Fruit fly (Drosophila melanogaster) whole organism, embryonic: ENCODE data around the gene CG7985.

Experiments
- B-H1 ChIP-seq: fragments of 200-800 bp; sonication (Bioruptor generic); IDR thresholded peaks from 3 replicates; pipeline ENCODE4 v1.3.6; 2022; ENCODE audit warnings: missing biosample characterization, missing genetic modification characterization
- BEAF-32 ChIP-seq: fragments of 200-800 bp; sonication (Bioruptor generic); optimal IDR thresholded peaks from 3 replicates; lab custom pipeline; 2017; ENCODE audit warnings: missing biosample characterization, missing genetic modification characterization, mild to moderate bottlenecking, moderate library complexity, missing genetic modification reagents
- CG10462 ChIP-seq: fragments of 200-800 bp; sonication (Bioruptor generic); optimal IDR thresholded peaks from 2 replicates; lab custom pipeline; 2016; ENCODE audit warnings: missing biosample characterization, missing genetic modification characterization
- CG12219 ChIP-seq: fragments of 200-800 bp; sonication (Bioruptor generic); optimal IDR thresholded peaks from 3 replicates; lab custom pipeline; 2018; ENCODE audit warnings: missing biosample characterization, mild to moderate bottlenecking, missing genetic modification characterization
- CG12769 ChIP-seq: fragments of 200-800 bp; sonication (Bioruptor generic); optimal IDR thresholded peaks from 2 replicates; lab custom pipeline; 2019; ENCODE audit warnings: missing biosample characterization, mild to moderate bottlenecking, missing genetic modification characterization, moderate library complexity
- CG15011 ChIP-seq: fragments of 200-800 bp; sonication (Bioruptor generic); optimal IDR thresholded peaks from 3 replicates; lab custom pipeline; 2018; ENCODE audit warnings: missing biosample characterization, mild to moderate bottlenecking, missing genetic modification characterization
- CG15479 ChIP-seq: fragments of 200-800 bp; sonication (Bioruptor generic); optimal IDR thresholded peaks from 3 replicates; lab custom pipeline; 2019; ENCODE audit warnings: missing biosample characterization, mild to moderate bottlenecking, missing genetic modification characterization, moderate library complexity
- CG16813 ChIP-seq: fragments of 200-800 bp; sonication (Bioruptor generic); IDR thresholded peaks from 3 replicates; pipeline ENCODE4 v1.3.6; 2022; ENCODE audit warnings: missing biosample characterization, missing genetic modification characterization; ENCODE audit not compliant: partially characterized antibody
- CG1792 ChIP-seq: fragments of 200-800 bp; sonication (Bioruptor generic); optimal IDR thresholded peaks from 2 replicates; lab custom pipeline; 2016; ENCODE audit warnings: missing biosample characterization, missing genetic modification characterization
- CG2678 ChIP-seq: fragments of 200-800 bp; sonication (Bioruptor generic); optimal IDR thresholded peaks from 3 replicates; lab custom pipeline; 2019; ENCODE audit warnings: missing biosample characterization, mild to moderate bottlenecking, missing genetic modification characterization, moderate library complexity
- CG30431 ChIP-seq: fragments of 200-800 bp; sonication (Bioruptor generic); optimal IDR thresholded peaks from 2 replicates; lab custom pipeline; 2017; ENCODE audit warnings: missing biosample characterization, missing genetic modification characterization
- CG3995 ChIP-seq: fragments of 200-800 bp; sonication (Bioruptor generic); optimal IDR thresholded peaks from 3 replicates; lab custom pipeline; 2016; ENCODE audit warnings: missing biosample characterization, missing genetic modification characterization
- CG4424 ChIP-seq: fragments of 200-800 bp; sonication (Bioruptor generic); optimal IDR thresholded peaks from 3 replicates; lab custom pipeline; 2016; ENCODE audit warnings: missing biosample characterization, missing genetic modification characterization
- CG4854 ChIP-seq: fragments of 200-800 bp; sonication (Bioruptor generic); optimal IDR thresholded peaks from 2 replicates; lab custom pipeline; 2016; ENCODE audit warnings: missing biosample characterization, missing genetic modification characterization, inconsistent platforms
- CG6175 ChIP-seq: fragments of 200-800 bp; sonication (Bioruptor generic); IDR thresholded peaks from 3 replicates; pipeline ENCODE4 v1.3.6; 2022; ENCODE audit warnings: missing biosample characterization, missing genetic modification characterization
- CG7271 ChIP-seq: fragments of 200-800 bp; sonication (Bioruptor generic); optimal IDR thresholded peaks from 2 replicates; lab custom pipeline; 2018; ENCODE audit warnings: missing biosample characterization, mild to moderate bottlenecking, missing genetic modification characterization, moderate library complexity
- CG8281 ChIP-seq: fragments of 200-800 bp; sonication (Bioruptor generic); optimal IDR thresholded peaks from 2 replicates; lab custom pipeline; 2018; ENCODE audit warnings: missing biosample characterization, mild to moderate bottlenecking, missing genetic modification characterization, moderate library complexity
- CG9437 ChIP-seq: fragments of 200-800 bp; sonication (Bioruptor generic); optimal IDR thresholded peaks from 2 replicates; lab custom pipeline; 2018; ENCODE audit warnings: missing biosample characterization, mild to moderate bottlenecking, missing genetic modification characterization
- Dip3 ChIP-seq: fragments of 200-800 bp; sonication (Bioruptor generic); optimal IDR thresholded peaks from 3 replicates; lab custom pipeline; 2016; ENCODE audit warnings: missing biosample characterization, missing genetic modification characterization
- Dll ChIP-seq: fragments of 200-800 bp; sonication (Bioruptor generic); IDR thresholded peaks from 4 replicates; pipeline ENCODE4 v1.3.6; 2022; ENCODE audit warnings: missing biosample characterization, missing genetic modification characterization; ENCODE audit not compliant: partially characterized antibody
- E2f2 ChIP-seq: fragments of 200-800 bp; sonication (Bioruptor generic); IDR thresholded peaks from 2 replicates; pipeline ENCODE4 v1.3.6; 2022; ENCODE audit warnings: missing biosample characterization, missing genetic modification characterization
- Elba2 ChIP-seq: fragments of 200-800 bp; sonication (Bioruptor generic); optimal IDR thresholded peaks from 3 replicates; lab custom pipeline; 2016; ENCODE audit warnings: missing biosample characterization, missing genetic modification characterization
- GATAe ChIP-seq: fragments of 200-800 bp; sonication (Bioruptor generic); conservative IDR thresholded peaks from 2 replicates; pipeline ENCODE4 v1.3.6; 2022; ENCODE audit warnings: missing biosample characterization, missing genetic modification characterization
- Nf-YC ChIP-seq: fragments of 200-800 bp; optimal IDR thresholded peaks from 3 replicates; lab custom pipeline; 2019; ENCODE audit warnings: missing biosample characterization, mild to moderate bottlenecking, missing genetic modification characterization, moderate library complexity
- Pdp1 ChIP-seq, 2 experiments: fragments of 200-800 bp; sonication (Bioruptor generic); optimal IDR thresholded peaks; 3 replicates each; lab custom pipeline; 2016; ENCODE audit warnings: missing biosample characterization in 2 of 2, missing genetic modification characterization in 2 of 2, mild to moderate bottlenecking in 1 of 2, moderate library complexity in 1 of 2
- amos ChIP-seq: fragments of 200-800 bp; sonication (Bioruptor generic); IDR thresholded peaks from 2 replicates; pipeline ENCODE4 v1.3.6; 2022; ENCODE audit warnings: missing biosample characterization, missing genetic modification characterization; ENCODE audit not compliant: partially characterized antibody
- ap ChIP-seq: fragments of 200-800 bp; sonication (Bioruptor generic); IDR thresholded peaks from 2 replicates; pipeline ENCODE4 v1.3.6; 2022; ENCODE audit warnings: missing biosample characterization, missing genetic modification characterization
- bowl ChIP-seq: fragments of 200-800 bp; sonication (Bioruptor generic); IDR thresholded peaks from 2 replicates; pipeline ENCODE4 v1.3.6; 2022; ENCODE audit warnings: missing biosample characterization, missing genetic modification characterization
- chinmo ChIP-seq: fragments of 200-800 bp; sonication (Bioruptor generic); IDR thresholded peaks from 4 replicates; pipeline ENCODE4 v1.3.6; 2022; ENCODE audit warnings: missing biosample characterization, missing genetic modification characterization; ENCODE audit not compliant: partially characterized antibody
- chm ChIP-seq: fragments of 200-800 bp; sonication (Bioruptor generic); IDR thresholded peaks from 2 replicates; pipeline ENCODE4 v1.3.6; 2022; ENCODE audit warnings: missing biosample characterization, missing genetic modification characterization
- crc ChIP-seq: fragments of 200-800 bp; sonication (Bioruptor generic); optimal IDR thresholded peaks from 2 replicates; lab custom pipeline; 2016; ENCODE audit warnings: missing biosample characterization, missing genetic modification characterization
- crol ChIP-seq: fragments of 200-800 bp; sonication (Bioruptor generic); IDR thresholded peaks from 2 replicates; pipeline ENCODE4 v1.3.6; 2022; ENCODE audit warnings: missing biosample characterization, missing genetic modification characterization
- gfzf ChIP-seq: fragments of 200-800 bp; sonication (Bioruptor generic); optimal IDR thresholded peaks from 2 replicates; lab custom pipeline; 2016; ENCODE audit warnings: missing biosample characterization, mild to moderate bottlenecking, missing genetic modification characterization, moderate library complexity
- grn ChIP-seq: fragments of 200-800 bp; sonication (Bioruptor generic); optimal IDR thresholded peaks from 3 replicates; lab custom pipeline; 2017; ENCODE audit warnings: missing biosample characterization, missing genetic modification characterization
- gro ChIP-seq: fragments of 200-800 bp; sonication (Bioruptor generic); optimal IDR thresholded peaks from 2 replicates; lab custom pipeline; 2016; ENCODE audit warnings: missing biosample characterization, missing genetic modification characterization
- hbn ChIP-seq: fragments of 200-800 bp; sonication (Bioruptor generic); IDR thresholded peaks from 2 replicates; pipeline ENCODE4 v1.3.6; 2022; ENCODE audit warnings: missing biosample characterization, missing genetic modification characterization; ENCODE audit not compliant: partially characterized antibody
- insv ChIP-seq, 2 experiments: fragments of 200-800 bp; sonication (Bioruptor generic); optimal IDR thresholded peaks; 3 replicates each; lab custom pipeline; 2016 to 2018; ENCODE audit warnings: missing biosample characterization in 2 of 2, missing genetic modification characterization in 2 of 2
- lab ChIP-seq: fragments of 200-800 bp; sonication (Bioruptor generic); optimal IDR thresholded peaks from 3 replicates; lab custom pipeline; 2017; ENCODE audit warnings: missing biosample characterization, missing genetic modification characterization, mild to moderate bottlenecking, moderate library complexity, missing genetic modification reagents
- maf-S ChIP-seq: fragments of 200-800 bp; sonication (Bioruptor generic); optimal IDR thresholded peaks from 2 replicates; lab custom pipeline; 2016; ENCODE audit warnings: missing biosample characterization, missing genetic modification characterization
- mirr ChIP-seq: fragments of 200-800 bp; sonication (Bioruptor generic); optimal IDR thresholded peaks from 3 replicates; lab custom pipeline; 2018; ENCODE audit warnings: missing biosample characterization, mild to moderate bottlenecking, missing genetic modification characterization
- nerfin-2 ChIP-seq: fragments of 200-800 bp; sonication (Bioruptor generic); IDR thresholded peaks from 2 replicates; pipeline ENCODE4 v1.3.6; 2022; ENCODE audit warnings: missing biosample characterization, missing genetic modification characterization; ENCODE audit not compliant: partially characterized antibody
- odd ChIP-seq: fragments of 200-800 bp; sonication (Bioruptor generic); optimal IDR thresholded peaks from 2 replicates; lab custom pipeline; 2017; ENCODE audit warnings: missing biosample characterization, mild to moderate bottlenecking, missing genetic modification characterization
- p53 ChIP-seq: fragments of 200-800 bp; sonication (Bioruptor generic); optimal IDR thresholded peaks from 2 replicates; lab custom pipeline; 2016; ENCODE audit warnings: missing biosample characterization, missing genetic modification characterization
- pros ChIP-seq: fragments of 200-800 bp; sonication (Bioruptor generic); optimal IDR thresholded peaks from 3 replicates; lab custom pipeline; 2019; ENCODE audit warnings: missing biosample characterization, mild to moderate bottlenecking, missing genetic modification characterization, moderate library complexity
- pzg ChIP-seq: fragments of 200-800 bp; sonication (Bioruptor generic); optimal IDR thresholded peaks from 3 replicates; lab custom pipeline; 2018; ENCODE audit warnings: missing biosample characterization, mild to moderate bottlenecking, missing genetic modification characterization, moderate library complexity
- rib ChIP-seq: fragments of 200-800 bp; sonication (Bioruptor generic); IDR thresholded peaks from 2 replicates; pipeline ENCODE4 v1.3.6; 2022; ENCODE audit warnings: missing biosample characterization, missing genetic modification characterization
- z ChIP-seq: fragments of 200-800 bp; sonication (Bioruptor generic); IDR thresholded peaks from 3 replicates; pipeline ENCODE4 v1.3.6; 2022; ENCODE audit warnings: missing biosample characterization, missing genetic modification characterization
- zen ChIP-seq: fragments of 200-800 bp; sonication (Bioruptor generic); optimal IDR thresholded peaks from 3 replicates; lab custom pipeline; 2018; ENCODE audit warnings: missing biosample characterization, mild to moderate bottlenecking, missing genetic modification characterization, moderate library complexity
- zf30C ChIP-seq: fragments of 200-800 bp; sonication (Bioruptor generic); optimal IDR thresholded peaks from 3 replicates; lab custom pipeline; 2018; ENCODE audit warnings: missing biosample characterization, mild to moderate bottlenecking, missing genetic modification characterization

CG7985 gene

DNA sequence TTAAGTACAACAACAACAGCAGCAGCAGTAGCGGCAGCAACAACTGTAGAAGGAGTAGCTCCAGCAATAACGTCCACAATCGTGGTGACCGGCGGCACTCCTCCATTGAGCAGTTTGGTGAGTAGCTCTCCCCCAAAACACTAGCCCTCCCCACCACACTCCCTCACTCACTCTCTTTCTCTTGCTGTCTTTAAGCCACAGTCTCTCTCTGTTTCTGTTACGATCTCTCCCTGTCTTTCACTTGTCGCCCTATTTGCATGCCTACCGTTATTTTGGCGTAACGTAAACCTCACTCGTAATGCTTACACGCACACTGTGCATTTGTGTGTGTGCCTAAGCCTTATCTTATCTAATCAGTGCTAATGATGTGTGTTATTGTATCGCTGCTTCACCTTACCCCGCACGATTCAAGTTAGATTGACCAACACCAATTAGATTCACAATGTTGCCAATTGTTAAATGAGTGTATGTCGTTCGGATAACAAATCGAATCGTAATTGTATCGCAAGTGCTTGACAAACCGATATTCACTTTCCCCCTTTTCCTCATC, 29.6 kb upstream of the CG7985 start:
- TF ChIP-seq CG2678 (tag; lab: Kevin White, UChicago) = peak; percentile 25
- peak; percentile 31; the same call in 1 of the 2 replicates for TF ChIP-seq nerfin-2
- peak; percentile 92 for TF ChIP-seq zen (tag; lab: Kevin White, UChicago)
- peak; percentile 26 for TF ChIP-seq gro
- TF ChIP-seq CG3995 (GFP tag; lab: Kevin White, UChicago) = no peak
- no peak for TF ChIP-seq ap (GFP tag; lab: Robert Waterston, UW)
- peak in 1 of 2 experiments; percentile 95 for TF ChIP-seq insv (GFP tag; optimal IDR thresholded peaks at IDR 0.05; lab: Kevin White, UChicago)
- 0 out of 4 replicates have a peak, but pooled peaks have one; percentile 70 for TF ChIP-seq chinmo (GFP tag; lab: Robert Waterston, UW)
- no peak for TF ChIP-seq CG10462
- TF ChIP-seq Dip3 (GFP tag; lab: Kevin White, UChicago) = no peak
- TF ChIP-seq CG15011 (GFP tag; lab: Kevin White, UChicago) = no peak
- TF ChIP-seq CG9437 (GFP tag; lab: Kevin White, UChicago) = peak; percentile 94
- TF ChIP-seq p53 = no peak
- 0 out of 2 replicates have a peak, but pooled peaks have one; percentile 9 for TF ChIP-seq chm (GFP tag; lab: Robert Waterston, UW)
- no peak for TF ChIP-seq CG16813 (GFP tag; lab: Robert Waterston, UW)
- 0 out of 3 replicates have a peak, but pooled peaks have one; percentile 61 for TF ChIP-seq z (GFP tag; lab: Robert Waterston, UW)
- no peak for TF ChIP-seq gfzf (GFP tag; lab: Kevin White, UChicago)
- TF ChIP-seq crc (GFP tag; lab: Kevin White, UChicago) = no peak
- TF ChIP-seq CG8281 = no peak
- TF ChIP-seq CG4424 = no peak
- no peak for TF ChIP-seq CG15479 (GFP tag; lab: Kevin White, UChicago)
- peak in 1 of 2 experiments; percentile 46 for TF ChIP-seq Pdp1 (GFP tag; optimal IDR thresholded peaks at IDR 0.05; lab: Kevin White, UChicago)
- no peak for TF ChIP-seq rib
- no peak for TF ChIP-seq bowl
- no peak for TF ChIP-seq B-H1 (GFP tag; lab: Robert Waterston, UW)
- peak; percentile 33; the same call in 1 of the 4 replicates for TF ChIP-seq Dll (GFP tag; lab: Robert Waterston, UW)
- TF ChIP-seq CG7271 = no peak
- no peak for TF ChIP-seq CG30431 (GFP tag; lab: Kevin White, UChicago)
- TF ChIP-seq CG12769 = peak; percentile 54
- TF ChIP-seq Nf-YC = no peak
- peak; percentile 85 for TF ChIP-seq Elba2 (GFP tag; lab: Kevin White, UChicago)
- TF ChIP-seq CG6175 (GFP tag; lab: Robert Waterston, UW) = 0 out of 3 replicates have a peak, but pooled peaks have one; percentile 21
- TF ChIP-seq pros (GFP tag; lab: Kevin White, UChicago) = peak; percentile 51
- peak; percentile 93 for TF ChIP-seq GATAe
- no peak for TF ChIP-seq grn (GFP tag; lab: Kevin White, UChicago)
- peak; percentile 3 for TF ChIP-seq pzg
- no peak for TF ChIP-seq zf30C
- no peak for TF ChIP-seq E2f2
- no peak for TF ChIP-seq BEAF-32 (GFP tag; lab: Kevin White, UChicago)
- TF ChIP-seq lab (GFP tag; lab: Kevin White, UChicago) = peak; percentile 73
- TF ChIP-seq CG4854 = no peak
- TF ChIP-seq amos (GFP tag; lab: Robert Waterston, UW) = no peak
- TF ChIP-seq odd = no peak
- peak; percentile 75 for TF ChIP-seq crol (GFP tag; lab: Robert Waterston, UW)
- TF ChIP-seq hbn (GFP tag; lab: Robert Waterston, UW) = peak; percentile 27; the same call in 1 of the 2 replicates
- TF ChIP-seq CG12219 (GFP tag; lab: Kevin White, UChicago) = no peak
- peak; percentile 88 for TF ChIP-seq mirr (GFP tag; lab: Kevin White, UChicago)
- TF ChIP-seq maf-S = no peak
- TF ChIP-seq CG1792 = no peak
